Fruit fly (Drosophila melanogaster) whole organism, embryonic: Measurements from ENCODE around the gene CG10337.

ENCODE experiments used
- Adf1 ChIP-seq: fragments of 200-800 bp; sonication (Bioruptor generic); IDR thresholded peaks from 2 replicates; pipeline ENCODE4 v1.3.6; 2022; ENCODE audit warnings: missing biosample characterization, missing genetic modification characterization
- Atf3 ChIP-seq: fragments of 200-800 bp; sonication (Bioruptor generic); optimal IDR thresholded peaks from 3 replicates; lab custom pipeline; 2016; ENCODE audit warnings: missing biosample characterization, missing genetic modification characterization
- Awh ChIP-seq: fragments of 200-800 bp; sonication (Bioruptor generic); IDR thresholded peaks from 2 replicates; pipeline ENCODE4, ENCODE4 v1.3.6; 2022; ENCODE audit warnings: missing biosample characterization, missing genetic modification characterization
- Bdp1 ChIP-seq: fragments of 200-800 bp; sonication (Bioruptor generic); optimal IDR thresholded peaks from 3 replicates; lab custom pipeline; 2016; ENCODE audit warnings: missing biosample characterization, missing genetic modification characterization
- CG10366 ChIP-seq: fragments of 200-800 bp; sonication (Bioruptor generic); IDR thresholded peaks from 2 replicates; pipeline ENCODE4 v1.3.6; 2022; ENCODE audit warnings: missing biosample characterization, missing genetic modification characterization
- CG10462 ChIP-seq: fragments of 200-800 bp; sonication (Bioruptor generic); optimal IDR thresholded peaks from 2 replicates; lab custom pipeline; 2016; ENCODE audit warnings: missing biosample characterization, missing genetic modification characterization
- CG11398 ChIP-seq: fragments of 200-800 bp; sonication (Bioruptor generic); optimal IDR thresholded peaks from 2 replicates; lab custom pipeline; 2016; ENCODE audit warnings: missing biosample characterization, missing genetic modification characterization
- CG12219 ChIP-seq: fragments of 200-800 bp; sonication (Bioruptor generic); optimal IDR thresholded peaks from 3 replicates; lab custom pipeline; 2018; ENCODE audit warnings: missing biosample characterization, mild to moderate bottlenecking, missing genetic modification characterization
- CG15601 ChIP-seq: fragments of 200-800 bp; sonication (Bioruptor generic); optimal IDR thresholded peaks from 3 replicates; lab custom pipeline; 2019; ENCODE audit warnings: missing biosample characterization, mild to moderate bottlenecking, missing genetic modification characterization, moderate library complexity
- CG16863 ChIP-seq: fragments of 200-800 bp; sonication (Bioruptor generic); optimal IDR thresholded peaks from 3 replicates; lab custom pipeline; 2016; ENCODE audit warnings: missing biosample characterization, missing genetic modification characterization
- CG17361 ChIP-seq: fragments of 200-800 bp; sonication (Bioruptor generic); IDR thresholded peaks from 3 replicates; pipeline ENCODE4 v1.3.6; 2022; ENCODE audit warnings: missing biosample characterization, missing genetic modification characterization
- CG17829 ChIP-seq: fragments of 200-800 bp; optimal IDR thresholded peaks from 2 replicates; lab custom pipeline; 2019; ENCODE audit warnings: missing biosample characterization, mild to moderate bottlenecking, missing genetic modification characterization, moderate library complexity
- CG4404 ChIP-seq: fragments of 200-800 bp; sonication (Bioruptor generic); IDR thresholded peaks from 2 replicates; pipeline ENCODE4 v1.3.6; 2022; ENCODE audit warnings: missing biosample characterization, missing genetic modification characterization
- CG6791 ChIP-seq: fragments of 200-800 bp; sonication (Bioruptor generic); IDR thresholded peaks from 3 replicates; pipeline ENCODE4 v1.3.6; 2022; ENCODE audit warnings: missing biosample characterization, missing genetic modification characterization; ENCODE audit not compliant: partially characterized antibody
- CG7372 ChIP-seq: fragments of 200-800 bp; sonication (Bioruptor generic); IDR thresholded peaks from 2 replicates; pipeline ENCODE4 v1.3.6; 2022; ENCODE audit warnings: missing biosample characterization, missing genetic modification characterization
- CG7556 ChIP-seq: fragments of 200-800 bp; sonication (Bioruptor generic); optimal IDR thresholded peaks from 2 replicates; lab custom pipeline; 2017; ENCODE audit warnings: missing biosample characterization, mild to moderate bottlenecking, missing genetic modification characterization
- CG8944 ChIP-seq: fragments of 200-800 bp; sonication (Bioruptor generic); optimal IDR thresholded peaks from 3 replicates; lab custom pipeline; 2016; ENCODE audit warnings: missing biosample characterization, missing genetic modification characterization
- CG9609 ChIP-seq: fragments of 200-800 bp; sonication (Bioruptor generic); optimal IDR thresholded peaks from 3 replicates; lab custom pipeline; 2016; ENCODE audit warnings: missing biosample characterization, missing genetic modification characterization
- CG9797 ChIP-seq: fragments of 200-800 bp; sonication (Bioruptor generic); optimal IDR thresholded peaks from 3 replicates; lab custom pipeline; 2018; ENCODE audit warnings: missing biosample characterization, mild to moderate bottlenecking, missing genetic modification characterization
- CHES-1-like ChIP-seq: fragments of 200-800 bp; sonication (Bioruptor generic); optimal IDR thresholded peaks from 2 replicates; lab custom pipeline; 2016; ENCODE audit warnings: missing biosample characterization, missing genetic modification characterization
- Chrac-16 ChIP-seq: fragments of 200-800 bp; sonication (Bioruptor generic); optimal IDR thresholded peaks from 3 replicates; lab custom pipeline; 2016; ENCODE audit warnings: missing biosample characterization, missing genetic modification characterization
- E2f2 ChIP-seq: fragments of 200-800 bp; sonication (Bioruptor generic); IDR thresholded peaks from 2 replicates; pipeline ENCODE4 v1.3.6; 2022; ENCODE audit warnings: missing biosample characterization, missing genetic modification characterization
- Fer2 ChIP-seq: fragments of 200-800 bp; sonication (Bioruptor generic); optimal IDR thresholded peaks from 2 replicates; lab custom pipeline; 2018; ENCODE audit warnings: missing biosample characterization, mild to moderate bottlenecking, missing genetic modification characterization, moderate library complexity
- Hr39 ChIP-seq: fragments of >200 bp; optimal IDR thresholded peaks from 2 replicates; lab custom pipeline; 2017
- NC2β ChIP-seq: fragments of 200-800 bp; sonication (Bioruptor generic); optimal IDR thresholded peaks from 2 replicates; lab custom pipeline; 2016; ENCODE audit warnings: missing biosample characterization, missing genetic modification characterization
- Nf-YA ChIP-seq: fragments of 200-800 bp; sonication (Bioruptor generic); IDR thresholded peaks from 2 replicates; pipeline ENCODE4 v1.3.6; 2022; ENCODE audit warnings: missing biosample characterization, missing genetic modification characterization
- Opbp ChIP-seq: fragments of 200-800 bp; sonication (Bioruptor generic); IDR thresholded peaks from 3 replicates; pipeline ENCODE4 v1.3.6; 2022; ENCODE audit warnings: missing biosample characterization, missing genetic modification characterization; ENCODE audit not compliant: partially characterized antibody
- Scr ChIP-seq: fragments of 200-800 bp; sonication (Bioruptor generic); IDR thresholded peaks from 2 replicates; pipeline ENCODE4 v1.3.6; 2022; ENCODE audit warnings: missing biosample characterization, missing genetic modification characterization; ENCODE audit not compliant: partially characterized antibody
- Sin3A ChIP-seq: fragments of >200 bp; optimal IDR thresholded peaks from 2 replicates; lab custom pipeline; 2018
- Sry-β ChIP-seq: fragments of 200-800 bp; sonication (Bioruptor generic); optimal IDR thresholded peaks from 2 replicates; lab custom pipeline; 2018; ENCODE audit warnings: missing biosample characterization, mild to moderate bottlenecking, missing genetic modification characterization, moderate library complexity
- TFAM ChIP-seq: fragments of 200-800 bp; sonication (Bioruptor generic); optimal IDR thresholded peaks from 2 replicates; lab custom pipeline; 2017; ENCODE audit warnings: missing biosample characterization, missing genetic modification characterization, inconsistent platforms
- aop ChIP-seq: fragments of 200-800 bp; sonication (Bioruptor generic); IDR thresholded peaks from 2 replicates; pipeline ENCODE4 v1.3.6; 2022; ENCODE audit warnings: missing biosample characterization, missing genetic modification characterization
- bab2 ChIP-seq: fragments of 200-800 bp; sonication (Bioruptor generic); optimal IDR thresholded peaks from 2 replicates; lab custom pipeline; 2016; ENCODE audit warnings: missing biosample characterization, missing genetic modification characterization
- bbx ChIP-seq: fragments of 200-800 bp; sonication (Bioruptor generic); IDR thresholded peaks from 2 replicates; pipeline ENCODE4 v1.3.6; 2022; ENCODE audit warnings: missing biosample characterization, missing genetic modification characterization; ENCODE audit not compliant: partially characterized antibody
- caup ChIP-seq: fragments of 200-800 bp; sonication (Bioruptor generic); optimal IDR thresholded peaks from 3 replicates; lab custom pipeline; 2017; ENCODE audit warnings: missing biosample characterization, mild to moderate bottlenecking, missing genetic modification characterization, moderate library complexity; ENCODE audit not compliant: severe bottlenecking
- chif ChIP-seq, 2 experiments: fragments of 200-800 bp; sonication (Bioruptor generic); optimal IDR thresholded peaks; 3 replicates each; lab custom pipeline; 2016; ENCODE audit warnings: missing biosample characterization in 2 of 2, missing genetic modification characterization in 2 of 2
- chm ChIP-seq: fragments of 200-800 bp; sonication (Bioruptor generic); IDR thresholded peaks from 2 replicates; pipeline ENCODE4 v1.3.6; 2022; ENCODE audit warnings: missing biosample characterization, missing genetic modification characterization
- ewg ChIP-seq: fragments of 200-800 bp; sonication (Bioruptor generic); optimal IDR thresholded peaks from 3 replicates; lab custom pipeline; 2017; ENCODE audit warnings: mild to moderate bottlenecking, missing biosample characterization, missing genetic modification reagents, missing genetic modification characterization
- eyg ChIP-seq: fragments of 200-800 bp; sonication (Bioruptor generic); optimal IDR thresholded peaks from 3 replicates; lab custom pipeline; 2016; ENCODE audit warnings: missing biosample characterization, missing genetic modification characterization
- fru ChIP-seq: fragments of >200 bp; optimal IDR thresholded peaks from 2 replicates; lab custom pipeline; 2017
- gfzf ChIP-seq: fragments of 200-800 bp; sonication (Bioruptor generic); optimal IDR thresholded peaks from 2 replicates; lab custom pipeline; 2016; ENCODE audit warnings: missing biosample characterization, mild to moderate bottlenecking, missing genetic modification characterization, moderate library complexity
- grau ChIP-seq: fragments of 200-800 bp; optimal IDR thresholded peaks from 3 replicates; lab custom pipeline; 2019; ENCODE audit warnings: missing biosample characterization, mild to moderate bottlenecking, missing genetic modification characterization, moderate library complexity
- hb ChIP-seq: fragments of 200-800 bp; sonication (Bioruptor generic); IDR thresholded peaks from 3 replicates; pipeline ENCODE4 v1.3.6; 2022; ENCODE audit warnings: missing biosample characterization, missing genetic modification characterization; ENCODE audit not compliant: partially characterized antibody
- phol ChIP-seq: fragments of 200-800 bp; sonication (Bioruptor generic); optimal IDR thresholded peaks from 3 replicates; lab custom pipeline; 2018; ENCODE audit warnings: missing biosample characterization, mild to moderate bottlenecking, missing genetic modification characterization, moderate library complexity
- pita ChIP-seq: fragments of 200-800 bp; sonication (Bioruptor generic); optimal IDR thresholded peaks from 2 replicates; lab custom pipeline; 2017; ENCODE audit warnings: missing biosample characterization, mild to moderate bottlenecking, missing genetic modification characterization
- sens-2 ChIP-seq: fragments of 200-800 bp; sonication (Bioruptor generic); IDR thresholded peaks from 2 replicates; pipeline ENCODE4 v1.3.6; 2022; ENCODE audit warnings: missing biosample characterization, missing genetic modification characterization
- so ChIP-seq: fragments of 200-800 bp; sonication (Bioruptor generic); IDR thresholded peaks from 3 replicates; pipeline ENCODE4 v1.3.6; 2022; ENCODE audit warnings: missing biosample characterization, missing genetic modification characterization
- stwl ChIP-seq: fragments of 200-800 bp; sonication (Bioruptor generic); optimal IDR thresholded peaks from 3 replicates; lab custom pipeline; 2018; ENCODE audit warnings: missing biosample characterization, mild to moderate bottlenecking, missing genetic modification characterization, moderate library complexity
- twi ChIP-seq: fragments of 200-800 bp; optimal IDR thresholded peaks from 2 replicates; lab custom pipeline; 2019; ENCODE audit warnings: missing biosample characterization, mild to moderate bottlenecking, missing genetic modification characterization, moderate library complexity
- yki ChIP-seq: fragments of >200 bp; optimal IDR thresholded peaks from 3 replicates; lab custom pipeline; 2018
- zen2 ChIP-seq: fragments of 200-800 bp; sonication (Bioruptor generic); IDR thresholded peaks from 3 replicates; pipeline ENCODE4 v1.3.6; 2022; ENCODE audit warnings: missing biosample characterization, missing genetic modification characterization; ENCODE audit not compliant: partially characterized antibody

The CG10337 gene

DNA sequence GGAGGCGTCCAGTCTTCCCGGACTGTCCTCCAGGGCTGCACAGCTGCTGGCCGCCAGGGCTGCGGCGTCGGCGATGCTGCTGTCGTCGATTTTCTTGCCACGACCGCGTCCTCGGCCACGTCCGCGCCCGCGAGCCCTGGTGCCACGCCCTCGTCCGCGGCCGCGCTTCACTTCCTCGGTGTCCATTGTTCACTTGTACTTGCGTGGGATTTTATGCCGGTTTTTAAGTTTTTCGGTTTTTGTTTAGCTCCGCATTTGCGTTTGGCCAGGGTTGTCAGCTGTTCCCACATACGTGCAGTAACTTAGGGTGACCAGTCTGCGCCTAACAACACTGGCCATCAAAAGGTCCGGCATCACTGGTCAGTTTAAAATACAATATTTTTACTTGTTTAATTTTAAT, 35.4 kb upstream of the CG10337 start, which contains the start of gene Hakai (continued):
- peak; percentile 77 for TF ChIP-seq CHES-1-like (GFP tag; lab: Kevin White, UChicago)
- TF ChIP-seq yki (lab: Kevin White, UChicago): no peak
- peak; percentile 82 for TF ChIP-seq stwl (tag; lab: Kevin White, UChicago)
- TF ChIP-seq chm (GFP tag; lab: Robert Waterston, UW): 0 out of 2 replicates have a peak, but pooled peaks have one; percentile 12
- no peak for TF ChIP-seq TFAM (GFP tag; lab: Kevin White, UChicago)
- TF ChIP-seq aop (GFP tag; lab: Robert Waterston, UW): no peak
- peak; percentile 82 for TF ChIP-seq E2f2
- TF ChIP-seq CG9609: peak; percentile 64
- TF ChIP-seq CG7556 (GFP tag; lab: Kevin White, UChicago): peak; percentile 14
- no peak for TF ChIP-seq CG10462
- TF ChIP-seq ewg (GFP tag; lab: Kevin White, UChicago): peak; percentile 14
- TF ChIP-seq CG8944 (GFP tag; lab: Kevin White, UChicago): peak; percentile 56
- peak; percentile 59 for TF ChIP-seq Scr (GFP tag; lab: Robert Waterston, UW)
- peak; percentile 32 for TF ChIP-seq twi (tag; lab: Kevin White, UChicago)
- TF ChIP-seq chif (GFP tag; optimal IDR thresholded peaks at IDR 0.05; lab: Kevin White, UChicago): peak; percentile 23 to 67
- peak; percentile 47 for TF ChIP-seq Atf3 (GFP tag; lab: Kevin White, UChicago)
- no peak for TF ChIP-seq Sry-β
- no peak for TF ChIP-seq sens-2
- peak; percentile 57 for TF ChIP-seq Chrac-16 (GFP tag; lab: Kevin White, UChicago)
- 0 out of 2 replicates have a peak, but pooled peaks have one; percentile 33 for TF ChIP-seq bbx (GFP tag; lab: Robert Waterston, UW)
- peak; percentile 46; the same call in 1 of the 2 replicates for TF ChIP-seq CG7372 (GFP tag; lab: Robert Waterston, UW)
- peak; percentile 100 for TF ChIP-seq Hr39 (lab: Kevin White, UChicago)
- peak; percentile 48 for TF ChIP-seq CG16863 (GFP tag; lab: Kevin White, UChicago)
- peak; percentile 41 for TF ChIP-seq NC2β (GFP tag; lab: Kevin White, UChicago)
- TF ChIP-seq zen2: no peak
- TF ChIP-seq CG12219 (GFP tag; lab: Kevin White, UChicago): no peak
- TF ChIP-seq Sin3A (lab: Kevin White, UChicago): peak; percentile 81
- peak; percentile 31 for TF ChIP-seq CG15601 (tag; lab: Kevin White, UChicago)
- TF ChIP-seq CG9797 (GFP tag; lab: Kevin White, UChicago): peak; percentile 42
- TF ChIP-seq CG17829 (tag; lab: Kevin White, UChicago): peak; percentile 63
- TF ChIP-seq Adf1 (GFP tag; lab: Robert Waterston, UW): peak; percentile 37; the same call in 1 of the 2 replicates
- TF ChIP-seq phol: peak; percentile 70
- TF ChIP-seq pita (GFP tag; lab: Kevin White, UChicago): no peak
- TF ChIP-seq fru: no peak
- TF ChIP-seq gfzf (GFP tag; lab: Kevin White, UChicago): peak; percentile 31
- peak; percentile 72 for TF ChIP-seq bab2 (GFP tag; lab: Kevin White, UChicago)
- peak; percentile 32 for TF ChIP-seq CG11398 (GFP tag; lab: Kevin White, UChicago)
- peak; percentile 58 for TF ChIP-seq Bdp1 (GFP tag; lab: Kevin White, UChicago)
- TF ChIP-seq CG10366 (GFP tag; lab: Robert Waterston, UW): peak; percentile 35; the same call in 1 of the 2 replicates
- peak; percentile 44 for TF ChIP-seq grau (tag; lab: Kevin White, UChicago)
- TF ChIP-seq CG6791 (GFP tag; lab: Robert Waterston, UW): peak; percentile 64; the same call in 2 of the 3 replicates
- TF ChIP-seq Awh (GFP tag; lab: Robert Waterston, UW): no peak
- TF ChIP-seq eyg: peak; percentile 58
- TF ChIP-seq CG4404 (GFP tag; lab: Robert Waterston, UW): peak; percentile 61
- peak; percentile 69 for TF ChIP-seq CG17361 (GFP tag; lab: Robert Waterston, UW)
- 0 out of 3 replicates have a peak, but pooled peaks have one; percentile 25 for TF ChIP-seq hb (GFP tag; lab: Robert Waterston, UW)
- peak; percentile 26 for TF ChIP-seq caup (GFP tag; lab: Kevin White, UChicago)
- no peak for TF ChIP-seq Nf-YA (GFP tag; lab: Robert Waterston, UW)
- 0 out of 3 replicates have a peak, but pooled peaks have one; percentile 20 for TF ChIP-seq Opbp (GFP tag; lab: Robert Waterston, UW)
- TF ChIP-seq so (GFP tag; lab: Robert Waterston, UW): 0 out of 3 replicates have a peak, but pooled peaks have one; percentile 49
- peak; percentile 24 for TF ChIP-seq Fer2 (tag; lab: Kevin White, UChicago)
